Worm (Caenorhabditis elegans) whole organism, mixed stage, embryonic: ENCODE data around the gene F23H11.7.

Source experiments
- blmp-1 ChIP-seq: fragments of 150-350 bp; optimal IDR thresholded peaks from 2 replicates; lab custom pipeline; 2014; ENCODE audit warnings: missing biosample characterization, missing genetic modification characterization
- drap-1 ChIP-seq: fragments of 200-800 bp; sonication (Bioruptor generic); optimal IDR thresholded peaks from 3 replicates; lab custom pipeline; 2018; ENCODE audit warnings: mild to moderate bottlenecking, missing genetic modification characterization, missing compliant biosample characterization
- elt-1 ChIP-seq: sonication (generic microtip); optimal IDR thresholded peaks from 2 replicates; lab custom pipeline; 2017; ENCODE audit warnings: missing genetic modification characterization, mild to moderate bottlenecking, missing compliant biosample characterization, antibody characterized with exemption, moderate library complexity, borderline replicate concordance; ENCODE audit not compliant: insufficient read depth
- snpc-4 ChIP-seq: fragments of 150-350 bp; optimal IDR thresholded peaks from 2 replicates; lab custom pipeline; 2014; ENCODE audit warnings: missing biosample characterization, missing genetic modification characterization
- unc-62 ChIP-seq: fragments of 150-350 bp; optimal IDR thresholded peaks from 2 replicates; lab custom pipeline; 2014; ENCODE audit warnings: missing biosample characterization, missing genetic modification reagents, missing genetic modification characterization

DNA sequence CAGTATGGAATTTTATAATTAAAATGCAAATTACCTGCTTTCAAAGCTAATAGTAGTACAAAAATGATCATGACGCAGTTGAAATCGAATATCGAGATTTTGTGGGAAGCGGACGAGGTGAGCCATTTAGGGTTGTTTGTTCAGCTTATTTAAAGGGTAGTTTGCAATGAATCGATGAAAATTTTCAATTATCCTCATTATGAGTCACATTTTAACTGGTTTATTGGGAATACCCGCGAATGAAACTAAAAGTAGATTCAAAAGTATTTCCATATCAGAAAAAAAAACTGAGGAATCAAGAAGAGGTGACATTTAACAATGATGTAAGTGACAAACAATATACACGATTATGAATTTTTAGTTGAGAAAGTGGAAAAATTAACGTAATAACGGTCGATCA, at the start of gene F23H11.7:
- TF ChIP-seq blmp-1 (tag; lab: Kevin White, UChicago) (no peak), snpc-4 (tag; lab: Kevin White, UChicago) (no peak), unc-62 (GFP tag; lab: Kevin White, UChicago) (no peak), elt-1 (tag; lab: Kevin White, UChicago) (no peak), drap-1 (GFP tag; lab: Kevin White, UChicago) (no peak)
